Fruit fly (Drosophila melanogaster) whole organism, embryonic: Measurements from ENCODE around the gene Bdp1.

ENCODE experiments used
- Bdp1 ChIP-seq: fragments of 200-800 bp; sonication (Bioruptor generic); optimal IDR thresholded peaks from 3 replicates; lab custom pipeline; 2016; ENCODE audit warnings: missing biosample characterization, missing genetic modification characterization
- BtbVII ChIP-seq: fragments of 200-800 bp; sonication (Bioruptor generic); optimal IDR thresholded peaks from 3 replicates; lab custom pipeline; 2017; ENCODE audit warnings: missing biosample characterization, mild to moderate bottlenecking, missing genetic modification characterization
- CG10565 ChIP-seq: fragments of 200-800 bp; sonication (Bioruptor generic); optimal IDR thresholded peaks from 3 replicates; lab custom pipeline; 2016; ENCODE audit warnings: missing biosample characterization, mild to moderate bottlenecking, missing genetic modification characterization
- CG12391 ChIP-seq: fragments of 200-800 bp; sonication (Bioruptor generic); optimal IDR thresholded peaks from 3 replicates; lab custom pipeline; 2018; ENCODE audit warnings: missing biosample characterization, mild to moderate bottlenecking, missing genetic modification characterization, moderate library complexity
- CG12942 ChIP-seq: fragments of 200-800 bp; sonication (Bioruptor generic); optimal IDR thresholded peaks from 3 replicates; lab custom pipeline; 2016; ENCODE audit warnings: missing biosample characterization, missing genetic modification characterization
- CG13424 ChIP-seq: fragments of 200-800 bp; sonication (Bioruptor generic); optimal IDR thresholded peaks from 2 replicates; lab custom pipeline; 2019; ENCODE audit warnings: missing biosample characterization, mild to moderate bottlenecking, missing genetic modification characterization, moderate library complexity
- CG14667 ChIP-seq: fragments of 200-800 bp; sonication (Bioruptor generic); IDR thresholded peaks from 2 replicates; pipeline ENCODE4 v1.3.6; 2022; ENCODE audit warnings: missing biosample characterization, missing genetic modification characterization
- CG1529 ChIP-seq: fragments of 200-800 bp; sonication (Bioruptor generic); optimal IDR thresholded peaks from 3 replicates; lab custom pipeline; 2018; ENCODE audit warnings: missing biosample characterization, missing genetic modification characterization
- CG17328 ChIP-seq: fragments of 200-800 bp; sonication (Bioruptor generic); IDR thresholded peaks from 2 replicates; pipeline ENCODE4 v1.3.6; 2022; ENCODE audit warnings: missing biosample characterization, missing genetic modification characterization
- CG17802 ChIP-seq: fragments of 200-800 bp; sonication (Bioruptor generic); optimal IDR thresholded peaks from 2 replicates; lab custom pipeline; 2018; ENCODE audit warnings: missing biosample characterization, mild to moderate bottlenecking, missing genetic modification characterization, moderate library complexity
- CG30403 ChIP-seq: fragments of 200-800 bp; sonication (Bioruptor generic); optimal IDR thresholded peaks from 3 replicates; lab custom pipeline; 2016; ENCODE audit warnings: missing biosample characterization, missing genetic modification characterization
- CG30431 ChIP-seq: fragments of 200-800 bp; sonication (Bioruptor generic); optimal IDR thresholded peaks from 2 replicates; lab custom pipeline; 2017; ENCODE audit warnings: missing biosample characterization, missing genetic modification characterization
- CG3163 ChIP-seq: fragments of 200-800 bp; sonication (Bioruptor generic); optimal IDR thresholded peaks from 3 replicates; lab custom pipeline; 2016; ENCODE audit warnings: missing biosample characterization, missing genetic modification characterization
- CG3847 ChIP-seq: fragments of 200-800 bp; sonication (Bioruptor generic); IDR thresholded peaks from 2 replicates; pipeline ENCODE4 v1.3.6; 2022; ENCODE audit warnings: missing biosample characterization, missing genetic modification characterization
- CG4820 ChIP-seq: fragments of 200-800 bp; sonication (Bioruptor generic); optimal IDR thresholded peaks from 3 replicates; lab custom pipeline; 2016; ENCODE audit warnings: missing biosample characterization, missing genetic modification characterization
- CG5180 ChIP-seq: fragments of 200-800 bp; sonication (Bioruptor generic); optimal IDR thresholded peaks from 3 replicates; lab custom pipeline; 2017; ENCODE audit warnings: missing biosample characterization, missing genetic modification characterization, mild to moderate bottlenecking, moderate library complexity, missing genetic modification reagents
- CG6854 ChIP-seq: fragments of 200-800 bp; sonication (Bioruptor generic); optimal IDR thresholded peaks from 3 replicates; lab custom pipeline; 2017; ENCODE audit warnings: missing biosample characterization, mild to moderate bottlenecking, missing genetic modification characterization
- CG7556 ChIP-seq: fragments of 200-800 bp; sonication (Bioruptor generic); optimal IDR thresholded peaks from 2 replicates; lab custom pipeline; 2017; ENCODE audit warnings: missing biosample characterization, mild to moderate bottlenecking, missing genetic modification characterization
- CG8089 ChIP-seq: fragments of 200-800 bp; sonication (Bioruptor generic); optimal IDR thresholded peaks from 3 replicates; lab custom pipeline; 2016; ENCODE audit warnings: missing biosample characterization, missing genetic modification characterization
- CG9727 ChIP-seq: fragments of 200-800 bp; sonication (Bioruptor generic); optimal IDR thresholded peaks from 3 replicates; lab custom pipeline; 2017; ENCODE audit warnings: missing biosample characterization, mild to moderate bottlenecking, missing genetic modification characterization
- Dll ChIP-seq: fragments of 200-800 bp; sonication (Bioruptor generic); IDR thresholded peaks from 4 replicates; pipeline ENCODE4 v1.3.6; 2022; ENCODE audit warnings: missing biosample characterization, missing genetic modification characterization; ENCODE audit not compliant: partially characterized antibody
- HmgZ ChIP-seq: fragments of 200-800 bp; sonication (Bioruptor generic); optimal IDR thresholded peaks from 2 replicates; lab custom pipeline; 2018; ENCODE audit warnings: missing biosample characterization, mild to moderate bottlenecking, missing genetic modification characterization
- Hmx ChIP-seq: fragments of 200-800 bp; sonication (Bioruptor generic); optimal IDR thresholded peaks from 2 replicates; lab custom pipeline; 2016; ENCODE audit warnings: missing biosample characterization, missing genetic modification characterization
- Ravus ChIP-seq: fragments of 200-800 bp; sonication (Bioruptor generic); IDR thresholded peaks from 2 replicates; pipeline ENCODE4 v1.3.6; 2022; ENCODE audit warnings: missing biosample characterization, missing genetic modification characterization
- Scr ChIP-seq: fragments of 200-800 bp; sonication (Bioruptor generic); IDR thresholded peaks from 2 replicates; pipeline ENCODE4 v1.3.6; 2022; ENCODE audit warnings: missing biosample characterization, missing genetic modification characterization; ENCODE audit not compliant: partially characterized antibody
- ab ChIP-seq: fragments of 200-800 bp; sonication (Bioruptor generic); optimal IDR thresholded peaks from 2 replicates; lab custom pipeline; 2016; ENCODE audit warnings: missing biosample characterization, missing genetic modification characterization
- ac ChIP-seq: fragments of 200-800 bp; sonication (Bioruptor generic); optimal IDR thresholded peaks from 3 replicates; lab custom pipeline; 2017; ENCODE audit warnings: missing biosample characterization, mild to moderate bottlenecking, missing genetic modification characterization
- btn ChIP-seq: fragments of 200-800 bp; sonication (Bioruptor generic); optimal IDR thresholded peaks from 2 replicates; lab custom pipeline; 2016; ENCODE audit warnings: missing biosample characterization, missing genetic modification characterization
- cato ChIP-seq: fragments of 200-800 bp; sonication (Bioruptor generic); optimal IDR thresholded peaks from 2 replicates; lab custom pipeline; 2016; ENCODE audit warnings: missing biosample characterization, missing genetic modification characterization, borderline replicate concordance
- chm ChIP-seq: fragments of 200-800 bp; sonication (Bioruptor generic); IDR thresholded peaks from 2 replicates; pipeline ENCODE4 v1.3.6; 2022; ENCODE audit warnings: missing biosample characterization, missing genetic modification characterization
- crc ChIP-seq: fragments of 200-800 bp; sonication (Bioruptor generic); optimal IDR thresholded peaks from 2 replicates; lab custom pipeline; 2016; ENCODE audit warnings: missing biosample characterization, missing genetic modification characterization
- cwo ChIP-seq: fragments of 200-800 bp; sonication (Bioruptor generic); optimal IDR thresholded peaks from 3 replicates; lab custom pipeline; 2017; ENCODE audit warnings: missing biosample characterization, missing genetic modification characterization, mild to moderate bottlenecking, moderate library complexity, missing genetic modification reagents
- dimm ChIP-seq: fragments of 200-800 bp; sonication (Bioruptor generic); IDR thresholded peaks from 2 replicates; pipeline ENCODE4 v1.3.6; 2022; ENCODE audit warnings: missing biosample characterization, missing genetic modification characterization
- dmrt11E ChIP-seq: fragments of 200-800 bp; sonication (Bioruptor generic); optimal IDR thresholded peaks from 3 replicates; lab custom pipeline; 2018; ENCODE audit warnings: missing biosample characterization, mild to moderate bottlenecking, missing genetic modification characterization, moderate library complexity
- dpn ChIP-seq, 2 experiments: fragments of 200-800 bp; sonication (Bioruptor generic); optimal IDR thresholded peaks; 3 replicates each; lab custom pipeline; 2016; ENCODE audit warnings: missing biosample characterization in 2 of 2, missing genetic modification characterization in 2 of 2
- ems ChIP-seq: fragments of 200-800 bp; sonication (Bioruptor generic); optimal IDR thresholded peaks from 3 replicates; lab custom pipeline; 2016; ENCODE audit warnings: missing biosample characterization, missing genetic modification characterization
- fd3F ChIP-seq: fragments of 200-800 bp; sonication (Bioruptor generic); optimal IDR thresholded peaks from 2 replicates; lab custom pipeline; 2018; ENCODE audit warnings: missing biosample characterization, mild to moderate bottlenecking, missing genetic modification characterization, moderate library complexity
- fd96Cb ChIP-seq: fragments of 200-800 bp; sonication (Bioruptor generic); optimal IDR thresholded peaks from 2 replicates; lab custom pipeline; 2018; ENCODE audit warnings: missing biosample characterization, mild to moderate bottlenecking, missing genetic modification characterization, moderate library complexity
- gcm2 ChIP-seq: fragments of 200-800 bp; sonication (Bioruptor generic); optimal IDR thresholded peaks from 2 replicates; lab custom pipeline; 2016; ENCODE audit warnings: missing biosample characterization, missing genetic modification characterization
- gt ChIP-seq: fragments of 200-800 bp; sonication (Bioruptor generic); IDR thresholded peaks from 2 replicates; pipeline ENCODE4 v1.3.6; 2022; ENCODE audit warnings: missing biosample characterization, missing genetic modification characterization
- hkb ChIP-seq, 2 experiments: fragments of 200-800 bp in 1 of 2; fragments of >200 bp in 1 of 2; sonication (Bioruptor generic) in 1 of 2; IDR thresholded peaks in 1 of 2; optimal IDR thresholded peaks in 1 of 2; 2 replicates each; pipeline versions ENCODE4 v1.3.6 to Lab custom; 2017 to 2022; ENCODE audit warnings: missing biosample characterization in 1 of 2, missing genetic modification characterization in 1 of 2
- jigr1 ChIP-seq: fragments of 200-800 bp; sonication (Bioruptor generic); IDR thresholded peaks from 3 replicates; pipeline ENCODE4 v1.3.6; 2022; ENCODE audit warnings: missing biosample characterization, missing genetic modification characterization
- lmd ChIP-seq: fragments of 200-800 bp; sonication (Bioruptor generic); IDR thresholded peaks from 2 replicates; pipeline ENCODE4 v1.3.6; 2022; ENCODE audit warnings: missing biosample characterization, missing genetic modification characterization
- lola ChIP-seq, 3 experiments: fragments of >200 bp in 2 of 3; fragments of 200-800 bp in 1 of 3; sonication (Bioruptor generic) in 1 of 3; optimal IDR thresholded peaks; 2 replicates each; lab custom pipeline; 2017 to 2019; ENCODE audit warnings: missing biosample characterization in 3 of 3, missing genetic modification characterization in 3 of 3, mild to moderate bottlenecking in 1 of 3, moderate library complexity in 1 of 3
- nerfin-2 ChIP-seq: fragments of 200-800 bp; sonication (Bioruptor generic); IDR thresholded peaks from 2 replicates; pipeline ENCODE4 v1.3.6; 2022; ENCODE audit warnings: missing biosample characterization, missing genetic modification characterization; ENCODE audit not compliant: partially characterized antibody
- org-1 ChIP-seq: fragments of 200-800 bp; sonication (Bioruptor generic); optimal IDR thresholded peaks from 2 replicates; lab custom pipeline; 2017; ENCODE audit warnings: missing biosample characterization, missing genetic modification characterization
- pho ChIP-seq: fragments of 200-800 bp; sonication (Bioruptor generic); optimal IDR thresholded peaks from 2 replicates; lab custom pipeline; 2016; ENCODE audit warnings: missing biosample characterization, missing genetic modification characterization
- pum ChIP-seq: fragments of 200-800 bp; sonication (Bioruptor generic); optimal IDR thresholded peaks from 2 replicates; lab custom pipeline; 2016; ENCODE audit warnings: missing biosample characterization, missing genetic modification characterization
- ttk ChIP-seq: fragments of 200-800 bp; sonication (Bioruptor generic); IDR thresholded peaks from 2 replicates; pipeline ENCODE4 v2.1.2; 2022; ENCODE audit warnings: missing biosample characterization, missing genetic modification characterization
- zfh2 ChIP-seq: fragments of 200-800 bp; sonication (Bioruptor generic); optimal IDR thresholded peaks from 2 replicates; lab custom pipeline; 2016; ENCODE audit warnings: missing biosample characterization, missing genetic modification characterization

Bdp1 gene

dm6 chr2L:13394903-13395302, 21.2 kb upstream of the Bdp1 start, which contains the start of gene RpL24 (continued):
- TF ChIP-seq CG1529 (GFP tag; lab: Kevin White, UChicago) (peak; percentile 83), CG8089 (GFP tag; lab: Kevin White, UChicago) (peak; percentile 92), CG3163 (GFP tag; lab: Kevin White, UChicago) (peak; percentile 82), cato (GFP tag; lab: Kevin White, UChicago) (peak; percentile 66), CG12391 (tag; lab: Kevin White, UChicago) (peak; percentile 90), lola (GFP tag; optimal IDR thresholded peaks at IDR 0.05; lab: Kevin White, UChicago) (peak in 1 of 3 experiments; percentile 56), crc (peak; percentile 68), BtbVII (GFP tag; lab: Kevin White, UChicago) (peak; percentile 96), CG6854 (GFP tag; lab: Kevin White, UChicago) (peak; percentile 95), Hmx (GFP tag; lab: Kevin White, UChicago) (peak; percentile 57), dpn (GFP tag; optimal IDR thresholded peaks at IDR 0.05; lab: Kevin White, UChicago) (peak; percentile 80 to 92), fd96Cb (tag; lab: Kevin White, UChicago) (peak; percentile 50), CG5180 (GFP tag; lab: Kevin White, UChicago) (peak; percentile 80), HmgZ (tag; lab: Kevin White, UChicago) (peak; percentile 90), hkb (optimal IDR thresholded peaks at IDR 0.05; lab: Kevin White, UChicago) (no peak), hkb (GFP tag; IDR thresholded peaks at IDR 0.05; lab: Robert Waterston, UW) (peak; percentile 94), CG30431 (peak; percentile 72), CG14667 (GFP tag; lab: Robert Waterston, UW) (peak; percentile 24; the same call in 1 of the 2 replicates), Dll (GFP tag; lab: Robert Waterston, UW) (no peak), org-1 (peak; percentile 90), ttk (GFP tag; lab: Robert Waterston, UW) (peak; percentile 81), CG7556 (GFP tag; lab: Kevin White, UChicago) (peak; percentile 71), CG30403 (GFP tag; lab: Kevin White, UChicago) (peak; percentile 81), nerfin-2 (GFP tag; lab: Robert Waterston, UW) (no peak), CG12942 (GFP tag; lab: Kevin White, UChicago) (peak; percentile 77), CG4820 (GFP tag; lab: Kevin White, UChicago) (peak; percentile 69), lmd (GFP tag; lab: Robert Waterston, UW) (peak; percentile 57; the same call in 1 of the 2 replicates), jigr1 (GFP tag; lab: Robert Waterston, UW) (no peak), gcm2 (GFP tag; lab: Kevin White, UChicago) (peak; percentile 90), cwo (GFP tag; lab: Kevin White, UChicago) (peak; percentile 77), dimm (GFP tag; lab: Robert Waterston, UW) (peak; percentile 75), zfh2 (GFP tag; lab: Kevin White, UChicago) (peak; percentile 69), gt (no peak), fd3F (GFP tag; lab: Kevin White, UChicago) (peak; percentile 79), CG3847 (peak; percentile 87), ac (GFP tag; lab: Kevin White, UChicago) (peak; percentile 92), Bdp1 (GFP tag; lab: Kevin White, UChicago) (peak; percentile 83), pum (GFP tag; lab: Kevin White, UChicago) (peak; percentile 59), CG13424 (tag; lab: Kevin White, UChicago) (peak; percentile 75), dmrt11E (tag; lab: Kevin White, UChicago) (peak; percentile 84), pho (GFP tag; lab: Kevin White, UChicago) (peak; percentile 79), CG17802 (tag; lab: Kevin White, UChicago) (peak; percentile 82), ab (GFP tag; lab: Kevin White, UChicago) (peak; percentile 40), btn (GFP tag; lab: Kevin White, UChicago) (peak; percentile 89), CG9727 (peak; percentile 95), ems (GFP tag; lab: Kevin White, UChicago) (peak; percentile 87), CG10565 (GFP tag; lab: Kevin White, UChicago) (peak; percentile 70), chm (GFP tag; lab: Robert Waterston, UW) (peak; percentile 97), Scr (no peak; the same call in 1 of the 2 replicates), CG17328 (GFP tag; lab: Robert Waterston, UW) (peak; percentile 96), Ravus (GFP tag; lab: Robert Waterston, UW) (peak; percentile 40; the same call in 1 of the 2 replicates)
